Fruit fly (Drosophila melanogaster) whole organism, embryonic: Measurements from ENCODE around the gene aru.

Experiments
- Blimp-1 ChIP-seq: fragments of 200-800 bp; sonication (Bioruptor generic); optimal IDR thresholded peaks from 3 replicates; lab custom pipeline; 2018; ENCODE audit warnings: missing biosample characterization, missing genetic modification characterization, mild to moderate bottlenecking, moderate library complexity, missing genetic modification reagents
- C15 ChIP-seq: fragments of 200-800 bp; sonication (Bioruptor generic); IDR thresholded peaks from 3 replicates; pipeline ENCODE4 v1.3.6; 2022; ENCODE audit warnings: missing biosample characterization, missing genetic modification characterization
- CG1024 ChIP-seq: fragments of 200-800 bp; sonication (Bioruptor generic); IDR thresholded peaks from 2 replicates; pipeline ENCODE4 v1.3.6; 2022; ENCODE audit warnings: missing biosample characterization, missing genetic modification characterization
- CG10565 ChIP-seq: fragments of 200-800 bp; sonication (Bioruptor generic); optimal IDR thresholded peaks from 3 replicates; lab custom pipeline; 2016; ENCODE audit warnings: missing biosample characterization, mild to moderate bottlenecking, missing genetic modification characterization
- CG12155 ChIP-seq: fragments of 200-800 bp; sonication (Bioruptor generic); optimal IDR thresholded peaks from 3 replicates; lab custom pipeline; 2016; ENCODE audit warnings: missing biosample characterization, missing genetic modification characterization
- CG12299 ChIP-seq: fragments of 200-800 bp; sonication (Bioruptor generic); optimal IDR thresholded peaks from 2 replicates; lab custom pipeline; 2018; ENCODE audit warnings: missing biosample characterization, mild to moderate bottlenecking, missing genetic modification characterization
- CG13287 ChIP-seq: fragments of 200-800 bp; sonication (Bioruptor generic); IDR thresholded peaks from 2 replicates; pipeline ENCODE4 v1.3.6; 2022; ENCODE audit warnings: missing biosample characterization, missing genetic modification characterization; ENCODE audit not compliant: partially characterized antibody
- CG13894 ChIP-seq: fragments of 200-800 bp; sonication (Bioruptor generic); optimal IDR thresholded peaks from 3 replicates; lab custom pipeline; 2018; ENCODE audit warnings: missing biosample characterization, mild to moderate bottlenecking, missing genetic modification characterization, moderate library complexity
- CG14050 ChIP-seq: fragments of 200-800 bp; sonication (Bioruptor generic); IDR thresholded peaks from 3 replicates; pipeline ENCODE4 v1.3.6; 2022; ENCODE audit warnings: missing biosample characterization, missing genetic modification characterization
- CG14965 ChIP-seq: fragments of 200-800 bp; sonication (Bioruptor generic); optimal IDR thresholded peaks from 2 replicates; lab custom pipeline; 2016; ENCODE audit warnings: missing biosample characterization, missing genetic modification characterization, borderline replicate concordance
- CG15073 ChIP-seq: fragments of 200-800 bp; sonication (Bioruptor generic); optimal IDR thresholded peaks from 2 replicates; lab custom pipeline; 2016; ENCODE audit warnings: missing biosample characterization, missing genetic modification characterization
- CG15269 ChIP-seq: fragments of 200-800 bp; sonication (Bioruptor generic); optimal IDR thresholded peaks from 2 replicates; lab custom pipeline; 2018; ENCODE audit warnings: missing biosample characterization, mild to moderate bottlenecking, missing genetic modification characterization, moderate library complexity
- CG1603 ChIP-seq: fragments of 200-800 bp; sonication (Bioruptor generic); optimal IDR thresholded peaks from 2 replicates; lab custom pipeline; 2019; ENCODE audit warnings: missing biosample characterization, mild to moderate bottlenecking, missing genetic modification characterization, moderate library complexity
- CG16813 ChIP-seq: fragments of 200-800 bp; sonication (Bioruptor generic); IDR thresholded peaks from 3 replicates; pipeline ENCODE4 v1.3.6; 2022; ENCODE audit warnings: missing biosample characterization, missing genetic modification characterization; ENCODE audit not compliant: partially characterized antibody
- CG18011 ChIP-seq: fragments of 200-800 bp; sonication (Bioruptor generic); optimal IDR thresholded peaks from 2 replicates; lab custom pipeline; 2017; ENCODE audit warnings: missing biosample characterization, missing genetic modification characterization, mild to moderate bottlenecking, moderate library complexity, missing genotype
- CG30431 ChIP-seq: fragments of 200-800 bp; sonication (Bioruptor generic); optimal IDR thresholded peaks from 2 replicates; lab custom pipeline; 2017; ENCODE audit warnings: missing biosample characterization, missing genetic modification characterization
- CG3847 ChIP-seq: fragments of 200-800 bp; sonication (Bioruptor generic); IDR thresholded peaks from 2 replicates; pipeline ENCODE4 v1.3.6; 2022; ENCODE audit warnings: missing biosample characterization, missing genetic modification characterization
- CG42726 ChIP-seq: fragments of 200-800 bp; sonication (Bioruptor generic); IDR thresholded peaks from 2 replicates; pipeline ENCODE4 v1.3.6; 2022; ENCODE audit warnings: missing biosample characterization, missing genetic modification characterization; ENCODE audit not compliant: partially characterized antibody
- CG7786 ChIP-seq: fragments of 200-800 bp; sonication (Bioruptor generic); optimal IDR thresholded peaks from 2 replicates; lab custom pipeline; 2016; ENCODE audit warnings: missing biosample characterization, missing genetic modification characterization
- CG9817 ChIP-seq: fragments of 200-800 bp; sonication (Bioruptor generic); optimal IDR thresholded peaks from 2 replicates; lab custom pipeline; 2018; ENCODE audit warnings: missing biosample characterization, mild to moderate bottlenecking, missing genetic modification characterization, moderate library complexity
- Dad ChIP-seq: fragments of 200-800 bp; sonication (Bioruptor generic); optimal IDR thresholded peaks from 3 replicates; lab custom pipeline; 2016; ENCODE audit warnings: missing biosample characterization, missing genetic modification characterization
- Doc3 ChIP-seq: fragments of 200-800 bp; sonication (Bioruptor generic); IDR thresholded peaks from 3 replicates; pipeline ENCODE4 v1.3.6; 2022; ENCODE audit warnings: missing biosample characterization, missing genetic modification characterization; ENCODE audit not compliant: partially characterized antibody
- Fer2 ChIP-seq: fragments of 200-800 bp; sonication (Bioruptor generic); optimal IDR thresholded peaks from 2 replicates; lab custom pipeline; 2018; ENCODE audit warnings: missing biosample characterization, mild to moderate bottlenecking, missing genetic modification characterization, moderate library complexity
- GATAe ChIP-seq: fragments of 200-800 bp; sonication (Bioruptor generic); conservative IDR thresholded peaks from 2 replicates; pipeline ENCODE4 v1.3.6; 2022; ENCODE audit warnings: missing biosample characterization, missing genetic modification characterization
- HmgZ ChIP-seq: fragments of 200-800 bp; sonication (Bioruptor generic); optimal IDR thresholded peaks from 2 replicates; lab custom pipeline; 2018; ENCODE audit warnings: missing biosample characterization, mild to moderate bottlenecking, missing genetic modification characterization
- Hr39 ChIP-seq: fragments of >200 bp; optimal IDR thresholded peaks from 2 replicates; lab custom pipeline; 2017
- MESR4 ChIP-seq: fragments of 200-800 bp; sonication (Bioruptor generic); optimal IDR thresholded peaks from 2 replicates; lab custom pipeline; 2018; ENCODE audit warnings: missing biosample characterization, mild to moderate bottlenecking, missing genetic modification characterization, moderate library complexity
- MTF-1 ChIP-seq: fragments of 200-800 bp; sonication (Bioruptor generic); optimal IDR thresholded peaks from 2 replicates; lab custom pipeline; 2018; ENCODE audit warnings: missing biosample characterization, mild to moderate bottlenecking, missing genetic modification characterization, borderline replicate concordance
- Neu2 ChIP-seq: fragments of 200-800 bp; sonication (Bioruptor generic); optimal IDR thresholded peaks from 3 replicates; lab custom pipeline; 2016; ENCODE audit warnings: missing biosample characterization, missing genetic modification characterization, borderline replicate concordance
- Rx ChIP-seq: fragments of 200-800 bp; sonication (Bioruptor generic); IDR thresholded peaks from 2 replicates; pipeline ENCODE4 v1.3.6; 2022; ENCODE audit warnings: missing biosample characterization, missing genetic modification characterization
- Spps ChIP-seq: fragments of 200-800 bp; sonication (Bioruptor generic); optimal IDR thresholded peaks from 2 replicates; lab custom pipeline; 2018; ENCODE audit warnings: missing biosample characterization, mild to moderate bottlenecking, missing genetic modification characterization
- Usf ChIP-seq: fragments of 200-800 bp; sonication (Bioruptor generic); optimal IDR thresholded peaks from 2 replicates; lab custom pipeline; 2017; ENCODE audit warnings: missing genotype, missing biosample characterization, missing genetic modification characterization
- ash1 ChIP-seq: fragments of 200-800 bp; sonication (Bioruptor generic); optimal IDR thresholded peaks from 2 replicates; lab custom pipeline; 2018; ENCODE audit warnings: missing biosample characterization, mild to moderate bottlenecking, missing genetic modification characterization
- ci ChIP-seq: fragments of 200-800 bp; sonication (Bioruptor generic); IDR thresholded peaks from 3 replicates; pipeline ENCODE4 v1.3.6; 2022; ENCODE audit warnings: missing biosample characterization, missing genetic modification characterization
- ewg ChIP-seq: fragments of 200-800 bp; sonication (Bioruptor generic); optimal IDR thresholded peaks from 3 replicates; lab custom pipeline; 2017; ENCODE audit warnings: mild to moderate bottlenecking, missing biosample characterization, missing genetic modification reagents, missing genetic modification characterization
- gro ChIP-seq: fragments of 200-800 bp; sonication (Bioruptor generic); optimal IDR thresholded peaks from 2 replicates; lab custom pipeline; 2016; ENCODE audit warnings: missing biosample characterization, missing genetic modification characterization
- jing ChIP-seq: fragments of 200-800 bp; sonication (Bioruptor generic); optimal IDR thresholded peaks from 2 replicates; lab custom pipeline; 2018; ENCODE audit warnings: missing biosample characterization, mild to moderate bottlenecking, missing genetic modification characterization
- jumu ChIP-seq: fragments of 200-800 bp; sonication (Bioruptor generic); optimal IDR thresholded peaks from 3 replicates; lab custom pipeline; 2016; ENCODE audit warnings: missing biosample characterization, missing genetic modification characterization
- lab ChIP-seq: fragments of 200-800 bp; sonication (Bioruptor generic); optimal IDR thresholded peaks from 3 replicates; lab custom pipeline; 2017; ENCODE audit warnings: missing biosample characterization, missing genetic modification characterization, mild to moderate bottlenecking, moderate library complexity, missing genetic modification reagents
- nom ChIP-seq: fragments of 200-800 bp; sonication (Bioruptor generic); optimal IDR thresholded peaks from 2 replicates; lab custom pipeline; 2017; ENCODE audit warnings: missing biosample characterization, missing genetic modification characterization, mild to moderate bottlenecking, moderate library complexity, missing genetic modification reagents
- oc ChIP-seq: fragments of 200-800 bp; sonication (Bioruptor generic); optimal IDR thresholded peaks from 2 replicates; lab custom pipeline; 2018; ENCODE audit warnings: missing biosample characterization, mild to moderate bottlenecking, missing genetic modification characterization, moderate library complexity
- org-1 ChIP-seq: fragments of 200-800 bp; sonication (Bioruptor generic); optimal IDR thresholded peaks from 2 replicates; lab custom pipeline; 2017; ENCODE audit warnings: missing biosample characterization, missing genetic modification characterization
- pb ChIP-seq: fragments of 200-800 bp; sonication (Bioruptor generic); optimal IDR thresholded peaks from 3 replicates; lab custom pipeline; 2016; ENCODE audit warnings: missing biosample characterization, missing genetic modification characterization
- pum ChIP-seq: fragments of 200-800 bp; sonication (Bioruptor generic); optimal IDR thresholded peaks from 2 replicates; lab custom pipeline; 2016; ENCODE audit warnings: missing biosample characterization, missing genetic modification characterization
- tll ChIP-seq, 2 experiments: fragments of 200-800 bp in 1 of 2; fragments of >200 bp in 1 of 2; sonication (Bioruptor generic) in 1 of 2; optimal IDR thresholded peaks; 2 replicates each; lab custom pipeline; 2017 to 2019; ENCODE audit warnings: missing biosample characterization in 2 of 2, missing genetic modification characterization in 2 of 2, mild to moderate bottlenecking in 1 of 2, moderate library complexity in 1 of 2
- tna ChIP-seq: fragments of 200-800 bp; sonication (Bioruptor generic); IDR thresholded peaks from 2 replicates; pipeline ENCODE4 v1.3.6; 2022; ENCODE audit warnings: missing biosample characterization, missing genetic modification characterization; ENCODE audit not compliant: partially characterized antibody
- ttk ChIP-seq: fragments of 200-800 bp; sonication (Bioruptor generic); IDR thresholded peaks from 2 replicates; pipeline ENCODE4 v2.1.2; 2022; ENCODE audit warnings: missing biosample characterization, missing genetic modification characterization
- twi ChIP-seq: fragments of 200-800 bp; optimal IDR thresholded peaks from 2 replicates; lab custom pipeline; 2019; ENCODE audit warnings: missing biosample characterization, mild to moderate bottlenecking, missing genetic modification characterization, moderate library complexity

aru gene

DNA sequence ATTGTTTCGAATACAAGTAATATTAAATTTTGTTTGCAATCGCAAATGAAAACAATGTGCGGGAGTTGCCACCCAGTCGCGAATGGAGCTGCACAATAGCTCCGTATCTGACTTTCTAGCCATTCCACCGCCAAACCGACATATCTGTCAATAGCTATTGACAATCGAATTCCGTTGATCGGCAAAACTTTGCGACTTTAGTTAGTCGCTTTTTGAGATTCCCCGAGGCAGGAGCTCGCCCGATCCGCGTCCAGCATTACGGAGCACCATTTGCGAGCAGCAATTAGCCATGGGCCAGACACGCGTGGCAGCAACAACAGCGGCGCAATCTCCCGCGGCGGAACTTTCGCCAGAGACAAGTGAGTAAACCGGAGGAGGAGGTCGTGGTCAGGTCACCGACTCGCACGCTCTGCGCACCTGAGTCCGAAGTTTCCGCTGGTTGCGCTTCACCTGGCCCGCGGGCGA lies 15.5 kb downstream of the aru start, which contains the start of the genes CG4291 and kraken (continued):
- TF ChIP-seq CG3847 (GFP tag; lab: Robert Waterston, UW) (peak; percentile 77), CG13894 (peak; percentile 77), nom (GFP tag; lab: Kevin White, UChicago) (peak; percentile 41), CG15269 (tag; lab: Kevin White, UChicago) (peak; percentile 61), Hr39 (lab: Kevin White, UChicago) (no peak), CG42726 (GFP tag; lab: Robert Waterston, UW) (peak; percentile 64; the same call in 1 of the 2 replicates), twi (tag; lab: Kevin White, UChicago) (peak; percentile 34), CG16813 (GFP tag; lab: Robert Waterston, UW) (peak; percentile 44; the same call in 2 of the 3 replicates), pum (GFP tag; lab: Kevin White, UChicago) (peak; percentile 43), CG13287 (peak; percentile 64), CG15073 (GFP tag; lab: Kevin White, UChicago) (no peak), CG18011 (peak; percentile 27)

DNA sequence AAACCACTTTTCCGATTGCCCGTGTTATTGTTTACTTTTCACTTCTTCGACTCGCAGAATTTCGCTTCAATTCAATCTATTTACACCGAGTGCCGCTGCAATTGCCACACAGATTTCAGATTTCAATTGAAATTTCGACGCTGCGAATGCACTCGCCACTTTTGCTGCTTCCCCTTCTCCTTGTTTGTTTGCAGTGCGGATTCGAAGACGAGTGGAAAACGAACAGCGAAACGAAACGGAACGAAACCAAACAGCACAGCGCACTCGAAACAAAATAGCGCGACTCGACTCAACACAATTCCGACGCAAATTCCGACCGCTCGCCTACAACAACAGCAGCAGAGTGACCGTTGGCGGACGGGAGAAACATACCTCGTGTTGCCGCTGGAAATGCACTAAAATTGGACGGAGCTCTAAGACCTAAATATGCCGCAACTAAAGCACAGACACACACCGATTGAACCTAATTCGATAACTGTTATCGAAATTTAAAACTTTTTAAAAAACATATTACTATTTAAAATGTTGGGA lies 17.4 kb downstream of the aru start, which contains the start of gene drongo:
TSS of gene drongo (minus strand) at position 345 of the 531 bp plus-strand sequence.
- TF ChIP-seq MTF-1 (GFP tag; lab: Kevin White, UChicago) (no peak), CG14965 (GFP tag; lab: Kevin White, UChicago) (no peak), ewg (peak; percentile 15), CG7786 (no peak), jing (GFP tag; lab: Kevin White, UChicago) (no peak), ash1 (GFP tag; lab: Kevin White, UChicago) (peak; percentile 37), Blimp-1 (GFP tag; lab: Kevin White, UChicago) (no peak), CG9817 (tag; lab: Kevin White, UChicago) (no peak), tll (GFP tag; optimal IDR thresholded peaks at IDR 0.05; lab: Kevin White, UChicago) (no peak), CG1603 (tag; lab: Kevin White, UChicago) (peak; percentile 86), pb (peak; percentile 29), Fer2 (tag; lab: Kevin White, UChicago) (no peak), CG1024 (GFP tag; lab: Robert Waterston, UW) (0 out of 2 replicates have a peak, but pooled peaks have one; percentile 6), HmgZ (tag; lab: Kevin White, UChicago) (peak; percentile 77), GATAe (GFP tag; lab: Robert Waterston, UW) (no peak), CG10565 (no peak), jumu (no peak), Neu2 (GFP tag; lab: Kevin White, UChicago) (no peak), gro (peak; percentile 85), Doc3 (GFP tag; lab: Robert Waterston, UW) (no peak), Spps (tag; lab: Kevin White, UChicago) (no peak), ttk (GFP tag; lab: Robert Waterston, UW) (no peak), CG12155 (GFP tag; lab: Kevin White, UChicago) (peak; percentile 60), CG12299 (tag; lab: Kevin White, UChicago) (peak; percentile 52), ci (peak; percentile 76), org-1 (GFP tag; lab: Kevin White, UChicago) (no peak), tna (GFP tag; lab: Robert Waterston, UW) (peak; percentile 50; the same call in 1 of the 2 replicates), oc (tag; lab: Kevin White, UChicago) (no peak), C15 (GFP tag; lab: Robert Waterston, UW) (no peak), Usf (GFP tag; lab: Kevin White, UChicago) (no peak), lab (GFP tag; lab: Kevin White, UChicago) (peak; percentile 71), Rx (GFP tag; lab: Robert Waterston, UW) (no peak), CG14050 (GFP tag; lab: Robert Waterston, UW) (no peak; the same call in 2 of the 3 replicates), MESR4 (peak; percentile 83), CG30431 (GFP tag; lab: Kevin White, UChicago) (no peak), Dad (GFP tag; lab: Kevin White, UChicago) (peak; percentile 38)
